Fruit fly (Drosophila melanogaster): ENCODE data around the gene Spn27A.
A peak's percentile ranks its signal among the peaks of the same experiment; 100 is the strongest.

Gene Spn27A

dm6 chr2L:6683992-6684882 lies 11.1 kb upstream of the Spn27A start, which contains the start of gene Nhe3:
Gene Nhe3, minus strand, starts transcription at chr2L:6684364.
- peak; percentile 70 for TF ChIP-seq CG17801 (GFP tag; optimal IDR thresholded peaks at IDR 0.05; ENCODE audit: partially characterized antibody)

- no peak for TF ChIP-seq CG17801 (GFP tag; optimal IDR thresholded peaks at IDR 0.05; ENCODE audit: partially characterized antibody)
Measured at dm6 chr2L:6682909-6683308, 9.8 kb upstream of the Spn27A start.

- no peak for TF ChIP-seq CG17801 (GFP tag; optimal IDR thresholded peaks at IDR 0.05; ENCODE audit: partially characterized antibody)
Measured at dm6 chr2L:6677453-6677852, 4.3 kb upstream of the Spn27A start, which contains the start of gene Nse1. Gene Nse1, minus strand, starts transcription at chr2L:6677625.

dm6 chr2L:6676535-6676934 lies 3.4 kb upstream of the Spn27A start, which contains the start of gene cort:
Gene cort, minus strand, starts transcription at chr2L:6676635.
- TF ChIP-seq CG17801 (GFP tag; optimal IDR thresholded peaks at IDR 0.05; ENCODE audit: partially characterized antibody), result peak; percentile 3

dm6 chr2L:6671409-6671808 lies 1.7 kb downstream of the Spn27A start:
- no peak for TF ChIP-seq CG17801 (GFP tag; optimal IDR thresholded peaks at IDR 0.05; ENCODE audit: partially characterized antibody)

- peak; percentile 39 for TF ChIP-seq CG17801 (GFP tag; optimal IDR thresholded peaks at IDR 0.05; ENCODE audit: partially characterized antibody)
Measured at dm6 chr2L:6667719-6668325, 5.3 kb downstream of the Spn27A start, which contains the start of gene Galt. Gene Galt, minus strand, starts transcription at chr2L:6668033.

dm6 chr2L:6663562-6664051 lies 9.5 kb downstream of the Spn27A start, which contains the start of the genes CG13771, CG34310 and cup:
Gene CG13771, minus strand, starts transcription at chr2L:6663612.
Gene CG34310, plus strand, starts transcription at chr2L:6663664.
Gene cup, plus strand, starts transcription at chr2L:6663664.
- no peak for TF ChIP-seq CG17801 (GFP tag; optimal IDR thresholded peaks at IDR 0.05; ENCODE audit: partially characterized antibody)

- no peak for TF ChIP-seq CG17801 (GFP tag; optimal IDR thresholded peaks at IDR 0.05; ENCODE audit: partially characterized antibody)
Measured at dm6 chr2L:6657969-6658748, 15.0 kb downstream of the Spn27A start, which contains the start of the genes CG31636 and Ube4A. Gene CG31636, minus strand, starts transcription at chr2L:6658152. Gene Ube4A, plus strand, starts transcription at chr2L:6658517.

- TF ChIP-seq CG17801 (GFP tag; optimal IDR thresholded peaks at IDR 0.05; ENCODE audit: partially characterized antibody), result no peak
Measured at dm6 chr2L:6656264-6656676, 16.9 kb downstream of the Spn27A start, which contains the start of gene CG31633. Gene CG31633, minus strand, starts transcription at chr2L:6656321.

- TF ChIP-seq CG17801 (GFP tag; optimal IDR thresholded peaks at IDR 0.05; ENCODE audit: partially characterized antibody), result no peak
Measured at dm6 chr2L:6649085-6649754, 23.9 kb downstream of the Spn27A start, which contains the start of the genes CG31635 and Tango1. Gene CG31635, minus strand, starts transcription at chr2L:6649114. Gene Tango1, plus strand, starts transcription at chr2L:6649388.

- TF ChIP-seq CG17801 (GFP tag; optimal IDR thresholded peaks at IDR 0.05; ENCODE audit: partially characterized antibody), result peak; percentile 90
Measured at dm6 chr2L:6648163-6648628, 25.0 kb downstream of the Spn27A start.

- TF ChIP-seq CG17801 (GFP tag; optimal IDR thresholded peaks at IDR 0.05; ENCODE audit: partially characterized antibody), result peak; percentile 92
Measured at dm6 chr2L:6647103-6647711, 25.9 kb downstream of the Spn27A start.

- TF ChIP-seq CG17801 (GFP tag; optimal IDR thresholded peaks at IDR 0.05; ENCODE audit: partially characterized antibody), result peak; percentile 80
Measured at dm6 chr2L:6644421-6645059, 28.6 kb downstream of the Spn27A start.

Data from ovary, adult (tissue).